In genomic region chrX:7558646-7559045, dm6 we compare ENCODE assay signal across 1 fruit fly cellular context.
A peak's percentile ranks its signal among the peaks of the same experiment; 100 is the strongest.
TF ChIP-seq lines count a peak whose summit lies in the region.

No protein-coding gene starts in this region.

TF ChIP-seq in whole organism, prepupa, 60 proteins besides CTCF, POLR2A, EP300 and RAD21 (continued from another document):
- TF ChIP-seq CG10631 (GFP tag; optimal IDR thresholded peaks at IDR 0.05; lab: Kevin White, UChicago), result peak; percentile 58
- TF ChIP-seq cyc (GFP tag; optimal IDR thresholded peaks at IDR 0.05; lab: Kevin White, UChicago), result peak; percentile 64
- peak; percentile 20 for TF ChIP-seq net (GFP tag; optimal IDR thresholded peaks at IDR 0.05; lab: Kevin White, UChicago)
- TF ChIP-seq lz (GFP tag; optimal IDR thresholded peaks at IDR 0.05; lab: Kevin White, UChicago), result peak; percentile 59
- TF ChIP-seq CG3032 (tag; optimal IDR thresholded peaks at IDR 0.05; lab: Kevin White, UChicago), result peak; percentile 52
- no peak for TF ChIP-seq CG11762 (GFP tag; optimal IDR thresholded peaks at IDR 0.05; lab: Kevin White, UChicago; ENCODE audit: insufficient read depth)
- TF ChIP-seq dsx (GFP tag; optimal IDR thresholded peaks at IDR 0.05; lab: Kevin White, UChicago; ENCODE audit: poor library complexity, severe bottlenecking), result peak; percentile 41
- TF ChIP-seq vri (GFP tag; optimal IDR thresholded peaks at IDR 0.05; lab: Kevin White, UChicago), result peak; percentile 7
- peak; percentile 56 for TF ChIP-seq CG10669 (GFP tag; optimal IDR thresholded peaks at IDR 0.05; lab: Kevin White, UChicago)
- peak; percentile 4 for TF ChIP-seq CG11902 (GFP tag; optimal IDR thresholded peaks at IDR 0.05; lab: Kevin White, UChicago)
- peak; percentile 10 for TF ChIP-seq Sox14 (GFP tag; optimal IDR thresholded peaks at IDR 0.05; lab: Kevin White, UChicago)
- no peak for TF ChIP-seq CG8319 (GFP tag; optimal IDR thresholded peaks at IDR 0.05; lab: Kevin White, UChicago)
- TF ChIP-seq Ets96B (tag; optimal IDR thresholded peaks at IDR 0.05; lab: Kevin White, UChicago), result peak; percentile 64
- 0 out of 3 replicates have a peak, but pooled peaks have one; percentile 29 for TF ChIP-seq CG8119 (GFP tag; IDR thresholded peaks at IDR 0.05; lab: Robert Waterston, UW)
- TF ChIP-seq Eip78C (GFP tag; lab: Kevin White, UChicago), result peak; percentile 81
- no peak for TF ChIP-seq dac (GFP tag; optimal IDR thresholded peaks at IDR 0.05; lab: Kevin White, UChicago)
- TF ChIP-seq CG6854 (GFP tag; optimal IDR thresholded peaks at IDR 0.05; lab: Kevin White, UChicago), result no peak
- TF ChIP-seq CG6808 (GFP tag; optimal IDR thresholded peaks at IDR 0.05; lab: Kevin White, UChicago), result peak; percentile 47
- TF ChIP-seq CG16779 (tag; optimal IDR thresholded peaks at IDR 0.05; lab: Kevin White, UChicago), result no peak
- no peak for TF ChIP-seq fkh (GFP tag; optimal IDR thresholded peaks at IDR 0.05; lab: Kevin White, UChicago)
- no peak for TF ChIP-seq fd85E (GFP tag; optimal IDR thresholded peaks at IDR 0.05; lab: Kevin White, UChicago)
- TF ChIP-seq Smox (GFP tag; optimal IDR thresholded peaks at IDR 0.05; lab: Kevin White, UChicago), result peak; percentile 58
- TF ChIP-seq svp (GFP tag; lab: Kevin White, UChicago), result peak; percentile 87
- TF ChIP-seq topi (GFP tag; optimal IDR thresholded peaks at IDR 0.05; lab: Kevin White, UChicago), result peak; percentile 67
- no peak for TF ChIP-seq Eip93F (GFP tag; optimal IDR thresholded peaks at IDR 0.05; lab: Kevin White, UChicago)
- peak; percentile 36 for TF ChIP-seq CG34406 (GFP tag; optimal IDR thresholded peaks at IDR 0.05; lab: Kevin White, UChicago)
- TF ChIP-seq CG6792 (GFP tag; optimal IDR thresholded peaks at IDR 0.05; lab: Kevin White, UChicago), result peak; percentile 41
- TF ChIP-seq CG31627 (GFP tag; optimal IDR thresholded peaks at IDR 0.05; lab: Kevin White, UChicago), result peak; percentile 51
- peak; percentile 68 for TF ChIP-seq esn (GFP tag; optimal IDR thresholded peaks at IDR 0.05; lab: Kevin White, UChicago)
- TF ChIP-seq CG11294 (GFP tag; IDR thresholded peaks at IDR 0.05; lab: Robert Waterston, UW), result no peak
- peak; percentile 27 for TF ChIP-seq Ets21C (GFP tag; optimal IDR thresholded peaks at IDR 0.05; lab: Kevin White, UChicago)
- peak; percentile 34 for TF ChIP-seq fd59A (GFP tag; optimal IDR thresholded peaks at IDR 0.05; lab: Kevin White, UChicago)
- 0 out of 3 replicates have a peak, but pooled peaks have one; percentile 8 for TF ChIP-seq eg (GFP tag; IDR thresholded peaks at IDR 0.05; lab: Robert Waterston, UW)
- no peak for TF ChIP-seq Gug (GFP tag; IDR thresholded peaks at IDR 0.05; lab: Robert Waterston, UW)
- peak; percentile 53 for TF ChIP-seq acj6 (GFP tag; optimal IDR thresholded peaks at IDR 0.05; lab: Kevin White, UChicago)
